Worm (Caenorhabditis elegans): ENCODE results near the gene wdr-60.
"Not testable (repeated sequence)": the region's sequence is repeated elsewhere in the genome, so short reads cannot be mapped to it uniquely, and the experiment has no call there.

The wdr-60 gene

ce11 chrIII:4986790-4987259 lies at the start of gene wdr-60, which contains the start of gene C27F2.10:
TSS of gene wdr-60 (plus strand) at chrIII:4987209.
TSS of gene C27F2.10 (minus strand) at chrIII:4986898.
- TF ChIP-seq unc-62 (GFP tag; optimal IDR thresholded peaks at IDR 0.05) = no peak

ce11 chrIII:4939267-4939666 lies 47.7 kb upstream of the wdr-60 start, which contains the start of gene rpb-2:
TSS of gene rpb-2 (plus strand) at chrIII:4939567.
- no peak for TF ChIP-seq unc-62 (GFP tag; optimal IDR thresholded peaks at IDR 0.05)

DNA sequence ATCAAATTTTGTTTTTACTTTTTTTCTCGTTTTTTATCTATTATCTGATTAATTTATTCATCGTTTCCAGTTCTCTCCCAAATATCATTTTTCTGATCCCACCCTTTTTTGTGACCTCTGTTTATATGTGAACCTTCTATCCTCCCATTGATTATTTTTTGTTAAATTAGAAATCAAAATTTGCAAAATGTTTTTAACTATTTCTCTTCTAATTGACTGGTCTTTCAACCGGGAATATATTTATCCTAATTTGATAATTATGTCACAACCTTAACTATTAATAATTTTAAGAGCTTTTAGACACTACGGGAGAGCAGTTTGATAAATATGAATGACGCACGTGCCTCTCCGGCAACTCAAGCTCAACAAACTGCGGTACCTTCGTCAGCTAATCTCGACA lies 42.8 kb upstream of the wdr-60 start, which contains the start of gene ntl-9:
ntl-9 (plus strand) TSS at position 301 of the 400 bp plus-strand sequence.
- TF ChIP-seq unc-62 (GFP tag; optimal IDR thresholded peaks at IDR 0.05) = no peak

ce11 chrIII:4947352-4947751 lies 39.7 kb upstream of the wdr-60 start:
- TF ChIP-seq unc-62 (GFP tag; optimal IDR thresholded peaks at IDR 0.05) = no peak

DNA sequence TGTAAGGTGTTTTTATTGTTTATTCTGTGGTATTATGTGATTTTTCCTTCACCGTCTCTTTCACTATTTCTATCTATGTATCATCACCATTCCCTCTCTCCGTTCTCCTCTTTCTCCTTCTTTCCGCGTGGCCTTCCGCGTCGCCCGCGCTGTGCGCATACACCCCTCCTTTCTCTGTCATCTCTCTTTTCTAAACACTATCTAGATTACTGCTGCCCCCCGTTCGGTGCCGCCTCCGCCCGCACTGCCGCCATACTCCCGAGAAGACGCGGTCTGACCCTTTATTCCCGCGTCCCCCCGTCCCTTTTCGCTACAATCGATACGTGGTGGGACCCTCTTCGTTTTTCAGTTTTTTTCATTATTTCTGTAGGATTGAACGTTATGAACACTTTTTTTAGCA lies 38.4 kb upstream of the wdr-60 start:
- no peak for TF ChIP-seq unc-62 (GFP tag; optimal IDR thresholded peaks at IDR 0.05)

ce11 chrIII:4950345-4950744 lies 36.7 kb upstream of the wdr-60 start:
- TF ChIP-seq unc-62 (GFP tag; optimal IDR thresholded peaks at IDR 0.05) = no peak

- TF ChIP-seq unc-62 (GFP tag; optimal IDR thresholded peaks at IDR 0.05) = no peak
These were observed 35.8 kb upstream of the wdr-60 start for ce11 chrIII:4951210-4951609.

ce11 chrIII:4951824-4952223 lies 35.2 kb upstream of the wdr-60 start, which contains the start of gene flh-2:
TSS of gene flh-2 (plus strand) at chrIII:4952124.
- no peak for TF ChIP-seq unc-62 (GFP tag; optimal IDR thresholded peaks at IDR 0.05)

ce11 chrIII:4952970-4953369 lies 34.0 kb upstream of the wdr-60 start:
- no peak for TF ChIP-seq unc-62 (GFP tag; optimal IDR thresholded peaks at IDR 0.05)

- TF ChIP-seq unc-62 (GFP tag; optimal IDR thresholded peaks at IDR 0.05) = no peak
These were observed 30.4 kb upstream of the wdr-60 start, which contains the start of gene C26E6.1 for ce11 chrIII:4956566-4956965. TSS of gene C26E6.1 (plus strand) at chrIII:4956866.

- TF ChIP-seq unc-62 (GFP tag; optimal IDR thresholded peaks at IDR 0.05) = no peak
These were observed 26.8 kb upstream of the wdr-60 start, which contains the start of gene C27F2.4 for ce11 chrIII:4960204-4960603. TSS of gene C27F2.4 (minus strand) at chrIII:4960304.

DNA sequence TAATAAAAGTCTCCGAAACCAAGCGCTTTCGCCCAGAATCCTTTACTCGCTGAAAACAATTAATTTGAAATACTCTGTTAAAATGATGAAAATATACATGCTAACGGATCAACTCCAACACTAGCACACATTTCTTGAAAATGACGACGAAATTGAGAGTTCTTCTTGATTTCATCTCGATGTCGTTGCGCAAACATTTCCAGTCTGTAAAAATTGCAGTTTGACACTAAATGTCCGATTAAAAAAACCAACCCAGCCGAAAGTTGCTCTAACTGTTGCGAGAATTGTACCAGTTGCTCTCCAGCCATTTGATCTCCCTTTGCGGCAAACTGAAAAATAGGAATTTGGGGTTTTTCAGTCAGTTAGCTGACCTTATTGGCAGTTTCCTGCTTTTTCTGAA lies 25.7 kb upstream of the wdr-60 start:
- TF ChIP-seq unc-62 (GFP tag; optimal IDR thresholded peaks at IDR 0.05) = no peak

DNA sequence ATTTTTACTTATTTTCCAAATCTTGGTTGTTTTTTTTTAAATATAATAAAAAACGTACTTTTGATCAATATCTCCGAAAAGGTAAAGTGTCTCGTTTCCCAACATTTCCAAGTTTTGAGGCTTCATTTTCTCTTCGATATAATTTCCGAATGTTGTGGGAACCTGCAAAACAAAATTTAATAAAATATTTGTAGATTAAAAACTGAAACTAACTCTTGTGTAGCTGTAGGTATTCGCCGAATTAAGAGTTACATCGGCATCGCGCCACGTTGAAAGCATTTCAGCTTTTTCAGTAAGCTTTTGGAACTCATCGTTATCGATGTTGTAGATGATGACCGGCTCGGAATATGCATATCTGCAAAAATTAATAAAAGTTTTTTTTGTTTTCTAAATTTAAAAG lies 24.6 kb upstream of the wdr-60 start, which contains the start of gene vps-22:
vps-22 (minus strand) TSS at position 101 of the 400 bp plus-strand sequence.
- TF ChIP-seq unc-62 (GFP tag; optimal IDR thresholded peaks at IDR 0.05) = no peak

DNA sequence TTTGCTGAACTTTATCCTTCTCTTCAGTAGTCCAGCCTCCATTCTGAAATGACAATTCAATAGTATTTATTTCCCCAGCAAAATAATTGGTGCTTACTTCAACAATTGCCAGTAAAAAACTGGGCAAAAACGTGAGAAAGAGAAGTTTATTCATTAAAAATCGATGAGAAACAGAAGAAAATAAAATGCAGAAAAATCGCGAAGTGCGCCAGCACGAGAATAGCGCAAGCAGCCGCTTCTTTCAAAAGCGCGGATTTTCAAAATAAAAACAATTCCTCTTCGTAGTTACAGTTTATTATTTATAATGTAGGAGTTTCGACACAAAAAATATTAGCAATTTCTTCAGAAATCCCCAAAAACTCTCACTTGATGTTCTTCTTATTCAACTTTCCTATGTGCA lies 24.1 kb upstream of the wdr-60 start, which contains the start of gene C27F2.9:
C27F2.9 (minus strand) TSS at position 159 of the 400 bp plus-strand sequence.
- no peak for TF ChIP-seq unc-62 (GFP tag; optimal IDR thresholded peaks at IDR 0.05)

DNA sequence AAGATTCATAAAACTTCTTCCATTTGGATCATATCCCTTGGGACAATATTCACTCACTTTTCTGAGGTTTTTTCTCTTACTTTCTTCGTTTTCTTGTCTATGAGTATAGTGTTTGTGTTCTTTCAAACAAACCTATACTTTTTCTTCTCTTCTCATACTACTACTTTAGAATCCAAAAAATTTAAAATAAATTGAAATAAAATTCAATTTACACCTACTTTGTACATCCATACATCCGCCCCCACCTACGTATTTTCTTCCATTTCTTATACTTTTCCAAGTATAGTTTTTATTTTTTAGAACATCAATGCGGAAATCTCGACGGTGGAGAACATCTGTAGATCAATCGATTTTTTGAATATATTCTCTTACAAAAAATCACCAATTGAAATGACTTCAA lies 21.7 kb upstream of the wdr-60 start, which contains the start of gene nca-2:
nca-2 (plus strand) TSS at position 301 of the 400 bp plus-strand sequence.
- no peak for TF ChIP-seq unc-62 (GFP tag; optimal IDR thresholded peaks at IDR 0.05)

DNA sequence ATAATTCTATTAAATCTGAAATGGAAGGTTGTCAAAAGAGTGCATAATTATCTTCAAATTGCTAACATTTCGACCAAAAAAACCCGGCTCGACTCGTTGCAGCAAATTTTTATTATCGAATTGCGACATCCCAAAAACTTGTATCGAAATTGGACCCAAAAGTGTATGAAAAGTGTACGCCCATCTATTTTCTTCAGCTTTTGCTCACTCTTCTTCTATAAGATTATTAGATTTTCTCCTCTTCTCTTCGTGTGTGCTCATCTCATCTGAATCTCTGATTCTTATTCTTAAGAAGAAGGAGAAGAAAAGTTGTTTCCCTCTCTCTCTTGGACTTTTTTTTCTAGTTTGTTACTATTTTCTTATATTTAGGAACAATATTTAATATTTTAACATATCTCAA lies 19.8 kb upstream of the wdr-60 start:
- TF ChIP-seq unc-62 (GFP tag; optimal IDR thresholded peaks at IDR 0.05) = no peak

- no peak for TF ChIP-seq unc-62 (GFP tag; optimal IDR thresholded peaks at IDR 0.05)
These were observed 18.9 kb upstream of the wdr-60 start for ce11 chrIII:4968146-4968545.

- TF ChIP-seq unc-62 (GFP tag; optimal IDR thresholded peaks at IDR 0.05) = not testable (repeated sequence)
These were observed 6.6 kb upstream of the wdr-60 start, which contains the start of gene C27F2.6 for ce11 chrIII:4980367-4980766. TSS of gene C27F2.6 (minus strand) at chrIII:4980467.

Data from whole organism, dauer.